Fruit fly (Drosophila melanogaster): ENCODE measurements around the gene GstO3.

The GstO3 gene

DNA sequence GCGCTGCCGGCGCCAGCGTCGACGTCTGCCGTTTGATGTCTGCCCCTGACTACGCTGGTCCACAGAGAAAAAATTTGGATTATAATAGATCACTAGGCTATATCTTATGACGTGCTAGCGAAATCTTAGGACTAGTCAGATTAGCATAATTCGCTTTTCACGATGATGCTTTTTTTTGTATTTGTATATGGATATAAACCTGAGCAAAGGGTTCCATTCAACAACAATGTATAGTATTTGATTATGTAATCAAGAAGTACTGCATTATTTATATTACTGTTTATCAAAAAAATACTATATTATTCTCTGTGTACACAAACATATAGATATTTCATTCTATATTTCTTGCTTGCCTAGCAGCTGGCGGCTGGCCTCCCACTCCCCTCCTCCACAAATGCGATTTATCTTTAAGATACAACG is 28.4 kb downstream of the GstO3 start:
- no peak for TF ChIP-seq Vsx2 (GFP tag; optimal IDR thresholded peaks at IDR 0.05; ENCODE audit: partially characterized antibody)
- peak in 1 of 2 experiments; percentile 53 for TF ChIP-seq foxo (GFP tag; optimal IDR thresholded peaks at IDR 0.05)
- no peak for TF ChIP-seq dl (GFP tag; optimal IDR thresholded peaks at IDR 0.05; ENCODE audit: insufficient read depth in 1 of 2, partially characterized antibody in 2 of 2)
- no peak for TF ChIP-seq brk (GFP tag; optimal IDR thresholded peaks at IDR 0.05)
- peak; percentile 2 for TF ChIP-seq psq (GFP tag; optimal IDR thresholded peaks at IDR 0.05)
- TF ChIP-seq dsf (GFP tag; optimal IDR thresholded peaks at IDR 0.05; ENCODE audit: borderline replicate concordance): no peak
- TF ChIP-seq OdsH (GFP tag; optimal IDR thresholded peaks at IDR 0.05): peak; percentile 61
- TF ChIP-seq HLH106 (tag; optimal IDR thresholded peaks at IDR 0.05): peak; percentile 39
- no peak for TF ChIP-seq jim (GFP tag; optimal IDR thresholded peaks at IDR 0.05)
- TF ChIP-seq pan (optimal IDR thresholded peaks at IDR 0.05): no peak
- TF ChIP-seq h (GFP tag; optimal IDR thresholded peaks at IDR 0.05): peak; percentile 41
- TF ChIP-seq ey (GFP tag; optimal IDR thresholded peaks at IDR 0.05): peak; percentile 35
- no peak for TF ChIP-seq Myc (optimal IDR thresholded peaks at IDR 0.05)
- peak; percentile 12 for TF ChIP-seq dmrt93B (GFP tag; optimal IDR thresholded peaks at IDR 0.05)
- TF ChIP-seq rgr (GFP tag; optimal IDR thresholded peaks at IDR 0.05): peak; percentile 38
- TF ChIP-seq sv (GFP tag; optimal IDR thresholded peaks at IDR 0.05): peak; percentile 83
- TF ChIP-seq N (GFP tag; optimal IDR thresholded peaks at IDR 0.05): no peak
- no peak for TF ChIP-seq Abd-B (GFP tag; optimal IDR thresholded peaks at IDR 0.05)
- TF ChIP-seq fru (GFP tag; optimal IDR thresholded peaks at IDR 0.05): peak; percentile 5

DNA sequence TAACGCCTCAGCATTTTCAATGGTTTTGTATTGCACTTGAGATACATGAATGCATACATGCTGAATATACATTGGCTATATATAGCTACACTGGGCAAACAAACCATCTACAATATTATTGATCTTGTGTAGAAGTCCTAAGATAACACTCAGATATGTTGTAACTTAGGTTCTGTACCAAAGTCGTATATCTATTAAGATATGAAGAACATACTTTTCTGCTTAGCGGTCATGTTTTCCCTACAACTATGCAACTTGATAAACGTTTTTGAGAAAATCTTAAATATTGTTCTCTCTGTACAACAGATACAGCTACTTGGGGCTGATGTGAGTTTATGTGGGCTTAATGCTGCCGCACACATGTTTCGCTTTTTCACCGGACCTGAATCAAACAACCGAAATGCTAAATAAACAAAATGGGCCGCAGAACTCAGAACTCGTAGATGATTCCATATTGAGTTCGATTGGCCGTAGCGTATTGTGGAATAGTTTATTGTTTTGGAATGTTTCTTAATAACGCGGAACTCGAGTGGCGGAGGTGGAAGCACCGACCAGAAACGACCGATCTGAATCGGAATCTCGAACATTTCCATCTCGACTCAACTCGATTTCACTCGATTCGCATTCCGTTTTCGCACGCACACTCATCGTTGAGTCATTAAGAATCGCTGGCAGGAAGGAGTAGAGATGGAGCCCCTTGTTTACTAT is 30.7 kb downstream of the GstO3 start:
- no peak for TF ChIP-seq lola (GFP tag; optimal IDR thresholded peaks at IDR 0.05)
- no peak for TF ChIP-seq Dfd (GFP tag; optimal IDR thresholded peaks at IDR 0.05)
- TF ChIP-seq CG9705 (GFP tag; optimal IDR thresholded peaks at IDR 0.05): no peak

DNA sequence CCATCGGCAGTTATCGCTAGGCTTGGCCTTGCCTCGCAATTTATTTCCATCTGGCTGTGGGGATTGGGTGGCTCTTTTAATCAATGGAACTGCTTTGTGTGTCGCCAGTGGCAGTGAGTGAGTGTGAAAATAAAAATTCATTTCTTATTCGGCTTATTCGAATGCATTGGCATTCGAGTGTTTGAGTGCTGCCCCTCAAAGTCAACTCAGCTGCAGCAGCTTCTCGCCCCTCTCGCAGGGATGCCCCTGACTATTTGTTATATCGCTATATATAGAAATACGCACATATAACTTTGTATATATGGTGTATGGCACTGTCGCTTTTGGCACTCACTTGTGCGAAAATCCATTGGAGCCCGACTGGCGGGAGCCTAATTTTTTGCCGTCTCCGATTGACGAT is 32.2 kb downstream of the GstO3 start:
- no peak for TF ChIP-seq Rel (GFP tag; optimal IDR thresholded peaks at IDR 0.05)
- TF ChIP-seq Rel (tag; optimal IDR thresholded peaks at IDR 0.05): peak; percentile 32
- no peak for TF ChIP-seq Myc (optimal IDR thresholded peaks at IDR 0.05)

DNA sequence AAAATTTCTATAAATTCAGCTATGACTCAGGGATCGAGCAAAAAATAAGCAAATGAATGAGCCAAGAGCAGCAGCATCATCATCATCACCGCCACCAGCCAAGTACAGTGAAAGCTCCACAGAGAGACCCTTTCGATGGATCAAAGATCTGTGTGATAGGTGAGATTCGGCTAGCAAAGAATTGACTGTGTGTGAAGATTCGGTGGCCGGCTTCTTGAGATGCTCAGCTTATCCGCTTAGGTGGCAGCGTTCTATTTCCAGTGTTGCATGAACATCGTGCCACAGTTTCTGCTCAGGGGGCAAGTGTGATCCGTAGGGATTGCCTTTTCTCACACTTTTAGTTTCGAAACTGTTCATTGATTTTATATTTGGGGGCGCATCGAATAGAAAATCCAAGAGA is 34.4 kb downstream of the GstO3 start:
- TF ChIP-seq psq (GFP tag; optimal IDR thresholded peaks at IDR 0.05) (no peak), Hnf4 (GFP tag; optimal IDR thresholded peaks at IDR 0.05) (no peak), OdsH (GFP tag; optimal IDR thresholded peaks at IDR 0.05) (no peak), woc (GFP tag; optimal IDR thresholded peaks at IDR 0.05) (no peak), Hr83 (GFP tag; optimal IDR thresholded peaks at IDR 0.05; ENCODE audit: poor library complexity, severe bottlenecking) (no peak), brk (GFP tag; optimal IDR thresholded peaks at IDR 0.05) (no peak)

DNA sequence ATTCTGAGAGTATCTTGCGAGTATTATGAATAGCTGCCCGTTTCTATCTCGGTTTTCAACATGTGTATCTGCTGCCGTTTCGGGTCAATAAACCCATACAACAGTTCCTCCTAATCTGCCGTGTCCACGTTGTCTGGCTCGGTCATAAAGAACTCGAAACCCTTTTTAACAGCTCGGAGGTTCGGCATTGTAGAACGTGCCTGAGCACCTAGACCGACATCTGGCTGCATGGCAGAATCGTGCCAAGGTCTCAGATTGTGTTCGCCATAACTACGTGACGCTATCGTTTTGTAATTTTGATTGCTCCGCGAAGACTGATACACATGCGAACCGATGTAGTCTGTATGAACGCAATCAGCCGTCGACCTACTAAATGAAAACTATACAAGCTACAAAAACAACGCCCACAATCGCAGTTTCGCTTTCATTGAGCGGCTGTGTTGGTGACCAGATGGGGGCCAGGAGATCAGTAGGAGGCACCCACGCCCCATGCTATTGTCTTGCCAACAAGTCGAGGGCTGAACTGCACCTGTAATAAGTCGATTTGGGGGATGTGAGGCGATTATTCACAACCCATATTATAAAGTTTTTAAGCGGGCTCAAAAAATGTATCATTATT is 35.4 kb downstream of the GstO3 start:
- TF ChIP-seq usp (GFP tag; optimal IDR thresholded peaks at IDR 0.05) (no peak), sage (GFP tag; optimal IDR thresholded peaks at IDR 0.05) (no peak), br (GFP tag; optimal IDR thresholded peaks at IDR 0.05) (no peak), tai (GFP tag; optimal IDR thresholded peaks at IDR 0.05) (no peak), Hnf4 (GFP tag; optimal IDR thresholded peaks at IDR 0.05) (no peak), OdsH (GFP tag; optimal IDR thresholded peaks at IDR 0.05) (no peak), sv (GFP tag; optimal IDR thresholded peaks at IDR 0.05) (no peak), brk (GFP tag; optimal IDR thresholded peaks at IDR 0.05) (no peak), Dfd (GFP tag; optimal IDR thresholded peaks at IDR 0.05) (no peak), N (GFP tag; optimal IDR thresholded peaks at IDR 0.05) (no peak), Jra (GFP tag; optimal IDR thresholded peaks at IDR 0.05) (no peak), CrebA (GFP tag; optimal IDR thresholded peaks at IDR 0.05; ENCODE audit: borderline replicate concordance) (no peak), CG9705 (GFP tag; optimal IDR thresholded peaks at IDR 0.05) (no peak), Hr83 (GFP tag; optimal IDR thresholded peaks at IDR 0.05; ENCODE audit: poor library complexity, severe bottlenecking) (no peak), rgr (GFP tag; optimal IDR thresholded peaks at IDR 0.05) (no peak)

Measured in whole organism, wandering third instar larva.